Worm (Caenorhabditis elegans) whole organism, early embryonic: ENCODE measurements around the gene clec-121.

Source experiments
- B0310.2 ChIP-seq: sonication (generic microtip); optimal IDR thresholded peaks from 2 replicates; lab custom pipeline; 2016; ENCODE audit warnings: mild to moderate bottlenecking, missing genetic modification characterization, missing compliant biosample characterization
- aly-1 ChIP-seq: sonication (generic microtip); optimal IDR thresholded peaks from 2 replicates; lab custom pipeline; 2016; ENCODE audit warnings: missing genetic modification characterization, missing compliant biosample characterization
- ama-1 ChIP-seq: fragments of 150-350 bp; optimal IDR thresholded peaks from 2 replicates; lab custom pipeline; 2014
- hmbx-1 ChIP-seq: sonication (generic microtip); optimal IDR thresholded peaks from 2 replicates; lab custom pipeline; 2016; ENCODE audit warnings: mild to moderate bottlenecking, missing genetic modification characterization, missing compliant biosample characterization
- hnd-1 ChIP-seq: sonication (generic microtip); optimal IDR thresholded peaks from 2 replicates; lab custom pipeline; 2016; ENCODE audit warnings: missing genetic modification characterization, missing compliant biosample characterization
- tbx-37 ChIP-seq: fragments of 200-800 bp; sonication (Bioruptor generic); conservative IDR thresholded peaks from 2 replicates; pipeline ENCODE4 v1.3.6; 2022; ENCODE audit warnings: missing genetic modification reagents, missing genetic modification characterization, missing compliant biosample characterization

ce11 chrII:3135293-3135692, 33.2 kb downstream of the clec-121 start:
- no peak for TF ChIP-seq aly-1 (tag; lab: Kevin White, UChicago)
- TF ChIP-seq ama-1 (lab: Kevin White, UChicago) = no peak
- TF ChIP-seq tbx-37 (GFP tag; lab: Robert Waterston, UW) = no peak
- no peak for TF ChIP-seq hmbx-1 (tag; lab: Kevin White, UChicago)
- no peak for TF ChIP-seq B0310.2 (tag; lab: Kevin White, UChicago)
- no peak for TF ChIP-seq hnd-1 (tag; lab: Kevin White, UChicago)
